Fruit fly (Drosophila melanogaster) whole organism, pupa: ENCODE data around the gene Hou.

Experiments
- CG17806 ChIP-seq: fragments of 200-800 bp; sonication (Bioruptor generic); optimal IDR thresholded peaks from 2 replicates; lab custom pipeline; 2018; ENCODE audit warnings: missing biosample characterization, mild to moderate bottlenecking, missing genetic modification characterization, moderate library complexity
- CG4496 ChIP-seq: fragments of 200-800 bp; sonication (Bioruptor generic); IDR thresholded peaks from 3 replicates; pipeline ENCODE4 v1.3.6; 2022; ENCODE audit warnings: missing biosample characterization, missing genetic modification characterization
- CG8159 ChIP-seq: fragments of 200-800 bp; sonication (Bioruptor generic); optimal IDR thresholded peaks from 3 replicates; lab custom pipeline; 2018; ENCODE audit warnings: missing biosample characterization, mild to moderate bottlenecking, missing genetic modification characterization, moderate library complexity
- CG8301 ChIP-seq: fragments of 200-800 bp; sonication (Bioruptor generic); optimal IDR thresholded peaks from 2 replicates; lab custom pipeline; 2018; ENCODE audit warnings: missing biosample characterization, mild to moderate bottlenecking, missing genetic modification characterization
- D1 ChIP-seq: fragments of 200-800 bp; sonication (Bioruptor generic); optimal IDR thresholded peaks from 2 replicates; lab custom pipeline; 2018; ENCODE audit warnings: missing biosample characterization, mild to moderate bottlenecking, missing genetic modification characterization, moderate library complexity
- EcR ChIP-seq: fragments of 200-800 bp; sonication (Bioruptor generic); optimal IDR thresholded peaks from 3 replicates; lab custom pipeline; 2019; ENCODE audit warnings: missing biosample characterization, missing genetic modification characterization, mild to moderate bottlenecking, moderate library complexity, missing genetic modification reagents
- Ets98B ChIP-seq: fragments of 200-800 bp; sonication (Bioruptor generic); IDR thresholded peaks from 2 replicates; pipeline ENCODE4 v1.3.6; 2022; ENCODE audit warnings: missing biosample characterization, missing genetic modification characterization
- Pif1A ChIP-seq: fragments of 200-800 bp; sonication (Bioruptor generic); optimal IDR thresholded peaks from 3 replicates; lab custom pipeline; 2016; ENCODE audit warnings: missing biosample characterization, missing genetic modification characterization
- Pif1B ChIP-seq: fragments of 200-800 bp; sonication (Bioruptor generic); optimal IDR thresholded peaks from 3 replicates; lab custom pipeline; 2016; ENCODE audit warnings: missing biosample characterization, missing genetic modification characterization
- Snoo ChIP-seq: fragments of 200-800 bp; sonication (Bioruptor generic); optimal IDR thresholded peaks from 3 replicates; lab custom pipeline; 2017; ENCODE audit warnings: missing biosample characterization, mild to moderate bottlenecking, missing genetic modification characterization, inconsistent platforms
- fd96Ca ChIP-seq: fragments of 200-800 bp; sonication (Bioruptor generic); IDR thresholded peaks from 3 replicates; pipeline ENCODE4 v1.3.6; 2022; ENCODE audit warnings: missing biosample characterization, missing genetic modification characterization
- rn ChIP-seq: fragments of 200-800 bp; sonication (Bioruptor generic); IDR thresholded peaks from 2 replicates; pipeline ENCODE4 v1.3.6; 2022; ENCODE audit warnings: missing biosample characterization, missing genetic modification characterization

dm6 chrX:18636275-18636947 lies 13.8 kb downstream of the Hou start:
- TF ChIP-seq CG17806 (tag; lab: Kevin White, UChicago) (no peak), fd96Ca (GFP tag; lab: Robert Waterston, UW) (no peak), D1 (tag; lab: Kevin White, UChicago) (no peak), CG4496 (GFP tag; lab: Robert Waterston, UW) (no peak), EcR (GFP tag; lab: Kevin White, UChicago) (no peak), rn (GFP tag; lab: Robert Waterston, UW) (no peak), Pif1A (GFP tag; lab: Kevin White, UChicago) (no peak), CG8159 (tag; lab: Kevin White, UChicago) (no peak), CG8301 (tag; lab: Kevin White, UChicago) (no peak), Snoo (tag; lab: Kevin White, UChicago) (no peak), Pif1B (GFP tag; lab: Kevin White, UChicago) (no peak), Ets98B (GFP tag; lab: Robert Waterston, UW) (no peak)
